Worm (Caenorhabditis elegans) whole organism, L2 larva: ENCODE results near the gene C17F4.2.
A peak's percentile ranks its signal among the peaks of the same experiment; 100 is the strongest.

ENCODE experiments used
- C34F6.9 ChIP-seq: fragments of 150-350 bp; optimal IDR thresholded peaks from 2 replicates; lab custom pipeline; 2014; ENCODE audit warnings: missing biosample characterization, missing genetic modification characterization
- F13H6.1 ChIP-seq: sonication (generic microtip); optimal IDR thresholded peaks from 2 replicates; lab custom pipeline; 2016; ENCODE audit warnings: missing genetic modification characterization, missing compliant biosample characterization
- Y55F3AM.14 ChIP-seq: fragments of 200-800 bp; sonication (Bioruptor generic); optimal IDR thresholded peaks from 2 replicates; lab custom pipeline; 2018; ENCODE audit warnings: mild to moderate bottlenecking, missing genetic modification characterization, missing compliant biosample characterization
- ZK546.5 ChIP-seq: sonication (generic microtip); optimal IDR thresholded peaks from 2 replicates; lab custom pipeline; 2017; ENCODE audit warnings: missing biosample characterization, missing genetic modification characterization
- alr-1 ChIP-seq: fragments of 150-350 bp; optimal IDR thresholded peaks from 2 replicates; lab custom pipeline; 2014; ENCODE audit warnings: missing biosample characterization, missing genetic modification characterization
- ama-1 ChIP-seq: fragments of 150-350 bp; optimal IDR thresholded peaks from 2 replicates; lab custom pipeline; 2018; ENCODE audit warnings: inconsistent platforms
- blmp-1 ChIP-seq: sonication (generic microtip); optimal IDR thresholded peaks from 2 replicates; lab custom pipeline; 2017; ENCODE audit warnings: missing genetic modification characterization, mild to moderate bottlenecking, missing compliant biosample characterization, antibody characterized with exemption, moderate library complexity; ENCODE audit not compliant: insufficient read depth
- crh-2 ChIP-seq: sonication (generic microtip); optimal IDR thresholded peaks from 2 replicates; lab custom pipeline; 2017; ENCODE audit warnings: missing biosample characterization, missing genetic modification characterization
- dmd-4 ChIP-seq: sonication (generic microtip); optimal IDR thresholded peaks from 2 replicates; lab custom pipeline; 2017; ENCODE audit warnings: missing biosample characterization, missing genetic modification characterization
- egl-27 ChIP-seq: sonication (generic microtip); optimal IDR thresholded peaks from 3 replicates; lab custom pipeline; 2017; ENCODE audit warnings: missing biosample characterization, missing genetic modification reagents, missing genetic modification characterization
- elt-3 ChIP-seq: sonication (generic microtip); optimal IDR thresholded peaks from 2 replicates; lab custom pipeline; 2017; ENCODE audit warnings: missing biosample characterization, missing genetic modification characterization
- fos-1 ChIP-seq: fragments of 150-350 bp; optimal IDR thresholded peaks from 2 replicates; lab custom pipeline; 2014; ENCODE audit warnings: missing biosample characterization, missing genetic modification characterization
- gmeb-1 ChIP-seq: fragments of 150-350 bp; optimal IDR thresholded peaks from 2 replicates; lab custom pipeline; 2014; ENCODE audit warnings: missing biosample characterization, missing genetic modification characterization
- lin-11 ChIP-seq: fragments of 150-350 bp; sonication (generic microtip); optimal IDR thresholded peaks from 2 replicates; lab custom pipeline; 2014; ENCODE audit warnings: missing biosample characterization, missing genetic modification characterization, inconsistent platforms, mixed read lengths
- lsy-2 ChIP-seq, 2 experiments: fragments of 150-350 bp in 1 of 2; sonication (generic microtip) in 1 of 2; optimal IDR thresholded peaks; 2 replicates each; lab custom pipeline; 2014 to 2017; ENCODE audit warnings: missing biosample characterization in 2 of 2, missing genetic modification characterization in 2 of 2
- mab-5 ChIP-seq: fragments of 150-350 bp; optimal IDR thresholded peaks from 2 replicates; lab custom pipeline; 2014; ENCODE audit warnings: missing biosample characterization, missing genetic modification characterization
- mbf-1 ChIP-seq: sonication (generic microtip); optimal IDR thresholded peaks from 2 replicates; lab custom pipeline; 2017; ENCODE audit warnings: missing biosample characterization, missing genetic modification characterization
- mdl-1 ChIP-seq, 2 experiments: fragments of 150-350 bp in 1 of 2; sonication (generic microtip) in 1 of 2; optimal IDR thresholded peaks; 2 replicates each; lab custom pipeline; 2017; ENCODE audit warnings: missing biosample characterization in 2 of 2, missing genetic modification characterization in 2 of 2
- nhr-12 ChIP-seq: fragments of 150-350 bp; optimal IDR thresholded peaks from 2 replicates; lab custom pipeline; 2014; ENCODE audit warnings: missing biosample characterization, missing genetic modification characterization
- nhr-129 ChIP-seq: fragments of 150-350 bp; optimal IDR thresholded peaks from 2 replicates; lab custom pipeline; 2014; ENCODE audit warnings: missing biosample characterization, missing genetic modification characterization
- nhr-21 ChIP-seq: fragments of 150-350 bp; optimal IDR thresholded peaks from 2 replicates; lab custom pipeline; 2014; ENCODE audit warnings: missing biosample characterization, missing genetic modification characterization
- nhr-23 ChIP-seq: fragments of 150-350 bp; optimal IDR thresholded peaks from 2 replicates; lab custom pipeline; 2014; ENCODE audit warnings: missing biosample characterization, missing genetic modification reagents, missing genetic modification characterization
- nhr-237 ChIP-seq: fragments of 150-350 bp; optimal IDR thresholded peaks from 2 replicates; lab custom pipeline; 2014; ENCODE audit warnings: missing biosample characterization, missing genetic modification characterization
- nhr-25 ChIP-seq: fragments of 150-350 bp; sonication (generic microtip); optimal IDR thresholded peaks from 3 replicates; lab custom pipeline; 2014; ENCODE audit warnings: missing biosample characterization, missing genetic modification characterization
- nhr-6 ChIP-seq: fragments of 150-350 bp; optimal IDR thresholded peaks from 2 replicates; lab custom pipeline; 2014; ENCODE audit warnings: missing biosample characterization, missing genetic modification characterization
- peb-1 ChIP-seq: fragments of 150-350 bp; optimal IDR thresholded peaks from 2 replicates; lab custom pipeline; 2014; ENCODE audit warnings: missing biosample characterization, missing genetic modification characterization
- sem-4 ChIP-seq: fragments of 150-350 bp; optimal IDR thresholded peaks from 2 replicates; lab custom pipeline; 2014; ENCODE audit warnings: missing biosample characterization, missing genetic modification reagents, missing genetic modification characterization
- skn-1 ChIP-seq: sonication (generic microtip); optimal IDR thresholded peaks from 2 replicates; lab custom pipeline; 2017; ENCODE audit warnings: missing biosample characterization, missing genetic modification characterization
- unc-39 ChIP-seq: fragments of 150-350 bp; optimal IDR thresholded peaks from 2 replicates; lab custom pipeline; 2014; ENCODE audit warnings: missing biosample characterization, missing genetic modification characterization
- unc-55 ChIP-seq: fragments of 150-350 bp; sonication (generic microtip); optimal IDR thresholded peaks from 3 replicates; lab custom pipeline; 2014; ENCODE audit warnings: missing biosample characterization, missing genetic modification reagents, missing genetic modification characterization
- unc-62 ChIP-seq: fragments of 150-350 bp; optimal IDR thresholded peaks from 2 replicates; lab custom pipeline; 2014; ENCODE audit warnings: missing biosample characterization, missing genetic modification reagents, missing genetic modification characterization
- zag-1 ChIP-seq: fragments of 150-350 bp; optimal IDR thresholded peaks from 2 replicates; lab custom pipeline; 2014; ENCODE audit warnings: missing biosample characterization, missing genetic modification characterization
- ztf-11 ChIP-seq: sonication (generic microtip); optimal IDR thresholded peaks from 2 replicates; lab custom pipeline; 2017; ENCODE audit warnings: missing biosample characterization, missing genetic modification characterization
- ztf-4 ChIP-seq: fragments of 150-350 bp; optimal IDR thresholded peaks from 2 replicates; lab custom pipeline; 2014; ENCODE audit warnings: missing biosample characterization, missing genetic modification characterization

C17F4.2 gene

ce11 chrII:3264704-3265103 lies 16.2 kb downstream of the C17F4.2 start:
- no peak for TF ChIP-seq dmd-4 (tag; lab: Kevin White, UChicago)

ce11 chrII:3267365-3267764 lies 18.9 kb downstream of the C17F4.2 start, which contains the start of gene F02E11.7:
Gene F02E11.7 (plus strand): TSS chrII:3267665.
- TF ChIP-seq nhr-6 = no peak
- TF ChIP-seq blmp-1 (tag; lab: Kevin White, UChicago) = no peak
- TF ChIP-seq nhr-21 = no peak
- TF ChIP-seq gmeb-1 (tag; lab: Kevin White, UChicago) = no peak
- TF ChIP-seq mab-5 = no peak
- TF ChIP-seq elt-3 (tag; lab: Kevin White, UChicago) = no peak
- TF ChIP-seq lin-11 (tag; lab: Kevin White, UChicago) = no peak
- no peak for TF ChIP-seq sem-4 (tag; lab: Kevin White, UChicago)
- no peak for TF ChIP-seq fos-1 (tag; lab: Kevin White, UChicago)
- TF ChIP-seq alr-1 (tag; lab: Kevin White, UChicago) = no peak
- no peak for TF ChIP-seq C34F6.9 (tag; lab: Kevin White, UChicago)
- no peak for TF ChIP-seq Y55F3AM.14 (GFP tag; lab: Kevin White, UChicago)
- no peak for TF ChIP-seq F13H6.1
- no peak for TF ChIP-seq peb-1 (tag; lab: Kevin White, UChicago)
- TF ChIP-seq unc-55 (GFP tag; lab: Kevin White, UChicago) = no peak
- TF ChIP-seq skn-1 (tag; lab: Kevin White, UChicago) = no peak
- no peak for TF ChIP-seq crh-2
- TF ChIP-seq ztf-11 = no peak

ce11 chrII:3267815-3268214 lies 19.3 kb downstream of the C17F4.2 start:
- peak; percentile 12 for TF ChIP-seq crh-2
- TF ChIP-seq ZK546.5 = no peak

- TF ChIP-seq unc-55 (GFP tag; lab: Kevin White, UChicago) = peak; percentile 66
- peak; percentile 66 for TF ChIP-seq C34F6.9 (tag; lab: Kevin White, UChicago)
- TF ChIP-seq peb-1 (tag; lab: Kevin White, UChicago) = no peak
- TF ChIP-seq lsy-2 (tag; optimal IDR thresholded peaks at IDR 0.05; lab: Kevin White, UChicago) = peak in 1 of 2 experiments; percentile 38
Observed at ce11 chrII:3270598-3270997, 22.1 kb downstream of the C17F4.2 start.

DNA sequence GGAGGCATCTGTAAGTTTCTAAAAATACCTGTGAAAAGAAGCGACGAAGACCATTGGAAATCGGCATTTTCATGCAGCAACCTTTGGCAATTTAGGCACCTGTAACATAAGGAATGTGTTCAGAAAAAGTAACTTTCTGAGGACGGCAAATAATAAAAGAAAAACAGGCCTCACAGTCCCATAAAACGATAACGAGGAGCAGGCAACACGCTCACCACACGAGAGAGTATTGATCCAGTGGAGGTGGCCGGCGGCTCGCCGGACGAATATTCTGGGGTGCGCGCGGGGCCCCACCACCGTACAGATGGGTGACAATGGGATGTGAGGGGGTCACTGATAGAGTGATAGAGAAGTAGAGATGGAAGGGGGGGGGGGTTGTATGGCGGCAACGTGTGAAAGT lies 26.5 kb downstream of the C17F4.2 start, which contains the start of gene F02E11.3:
F02E11.3 (minus strand) TSS at position 101 of the 400 bp plus-strand sequence.
- TF ChIP-seq zag-1 (tag; lab: Kevin White, UChicago) (no peak), skn-1 (tag; lab: Kevin White, UChicago) (no peak), nhr-237 (tag; lab: Kevin White, UChicago) (no peak), gmeb-1 (tag; lab: Kevin White, UChicago) (no peak), nhr-12 (tag; lab: Kevin White, UChicago) (no peak), mdl-1 (tag; optimal IDR thresholded peaks at IDR 0.05; lab: Kevin White, UChicago) (no peak), nhr-21 (no peak), elt-3 (tag; lab: Kevin White, UChicago) (no peak), ztf-4 (tag; lab: Kevin White, UChicago) (no peak), ztf-11 (no peak), nhr-129 (tag; lab: Kevin White, UChicago) (no peak)

DNA sequence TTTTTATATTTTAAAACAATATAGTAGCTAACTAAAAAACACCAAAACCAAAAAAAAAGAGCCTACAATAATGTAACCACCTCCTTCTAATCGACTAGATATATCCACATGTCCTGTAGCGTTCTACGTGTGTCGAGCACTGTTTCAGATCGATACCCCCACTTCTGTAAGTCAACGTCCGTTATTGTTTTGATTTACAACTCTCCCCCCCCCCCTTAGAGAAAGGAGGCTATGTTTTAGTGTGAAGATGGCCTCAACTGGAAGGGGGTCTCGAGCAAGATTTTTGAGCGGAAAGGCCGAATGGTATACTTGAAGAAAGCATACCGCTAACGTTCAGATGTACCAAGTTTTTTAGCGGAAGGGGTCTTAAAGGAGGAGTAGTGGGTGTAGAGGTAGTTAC lies 29.2 kb downstream of the C17F4.2 start, which contains the start of gene F02E11.4:
F02E11.4 (minus strand) TSS at position 101 of the 400 bp plus-strand sequence.
- TF ChIP-seq nhr-23 (tag; lab: Kevin White, UChicago) = no peak
- no peak for TF ChIP-seq egl-27 (tag; lab: Kevin White, UChicago)
- no peak for TF ChIP-seq ama-1
- TF ChIP-seq C34F6.9 (tag; lab: Kevin White, UChicago) = no peak
- no peak for TF ChIP-seq nhr-25 (tag; lab: Kevin White, UChicago)
- no peak for TF ChIP-seq nhr-129 (tag; lab: Kevin White, UChicago)
- TF ChIP-seq mbf-1 (tag; lab: Kevin White, UChicago) = no peak
- TF ChIP-seq unc-55 (GFP tag; lab: Kevin White, UChicago) = no peak
- no peak for TF ChIP-seq unc-62 (GFP tag; lab: Kevin White, UChicago)
- TF ChIP-seq nhr-6 = no peak
- TF ChIP-seq blmp-1 (tag; lab: Kevin White, UChicago) = no peak
- TF ChIP-seq crh-2 = no peak
- TF ChIP-seq nhr-12 (tag; lab: Kevin White, UChicago) = no peak
- no peak for TF ChIP-seq fos-1 (tag; lab: Kevin White, UChicago)
- TF ChIP-seq ztf-4 (tag; lab: Kevin White, UChicago) = no peak
- no peak for TF ChIP-seq mdl-1 (tag; optimal IDR thresholded peaks at IDR 0.05; lab: Kevin White, UChicago)
- TF ChIP-seq unc-39 (tag; lab: Kevin White, UChicago) = no peak
